Worm (Caenorhabditis elegans): ENCODE data around the gene ceh-49.

Gene ceh-49

DNA sequence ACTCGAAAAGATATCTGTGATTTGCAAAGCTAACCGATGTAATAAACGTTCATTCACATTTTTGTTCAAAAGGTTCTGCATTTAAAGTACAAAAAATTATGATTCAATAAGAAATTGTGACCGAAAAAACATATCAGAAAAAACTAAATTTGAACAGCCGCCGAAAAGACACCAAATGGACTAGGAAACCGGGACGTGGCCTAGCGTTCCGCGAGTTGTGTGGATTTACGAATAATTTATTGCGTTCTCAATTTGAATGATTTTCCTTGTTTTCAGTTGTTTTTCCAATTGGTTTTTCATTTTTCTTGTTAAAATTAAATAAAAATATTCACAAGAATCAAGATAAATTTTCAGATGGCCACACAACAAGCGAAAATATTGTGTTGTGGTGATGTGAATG is 12.5 kb downstream of the ceh-49 start, which contains the start of gene cwf-19L1:
Gene cwf-19L1, plus strand, starts transcription at position 355 of the 400 bp plus-strand sequence.
- TF ChIP-seq hlh-11 (tag; optimal IDR thresholded peaks at IDR 0.05) = peak; percentile 18
- no peak for TF ChIP-seq lin-29 (GFP tag; IDR thresholded peaks at IDR 0.05)
- peak; percentile 38; the same call in 1 of the 2 replicates for TF ChIP-seq T26A8.4 (GFP tag; IDR thresholded peaks at IDR 0.05)
- peak in 1 of 2 experiments; percentile 74 for TF ChIP-seq hif-1 (tag; optimal IDR thresholded peaks at IDR 0.05)
- TF ChIP-seq nhr-11 (tag; optimal IDR thresholded peaks at IDR 0.05) = no peak
- no peak for TF ChIP-seq nhr-41 (GFP tag; IDR thresholded peaks at IDR 0.05)
- TF ChIP-seq nhr-28 (tag; optimal IDR thresholded peaks at IDR 0.05) = peak; percentile 15
- peak; percentile 58; the same call in 1 of the 2 replicates for TF ChIP-seq ceh-20 (GFP tag; IDR thresholded peaks at IDR 0.05)
- TF ChIP-seq F44E2.7 (GFP tag; IDR thresholded peaks at IDR 0.05) = no peak
- TF ChIP-seq jun-1 (tag; optimal IDR thresholded peaks at IDR 0.05) = no peak
- no peak for TF ChIP-seq rbr-2 (tag; optimal IDR thresholded peaks at IDR 0.05)
- peak; percentile 63 for TF ChIP-seq R02D3.7 (tag; optimal IDR thresholded peaks at IDR 0.05)
- TF ChIP-seq lin-15B (tag; optimal IDR thresholded peaks at IDR 0.05) = no peak
- no peak for TF ChIP-seq lim-7 (GFP tag; IDR thresholded peaks at IDR 0.05)
- 0 out of 2 replicates have a peak, but pooled peaks have one; percentile 8 for TF ChIP-seq ctbp-1 (GFP tag; IDR thresholded peaks at IDR 0.05)
- peak; percentile 39 for TF ChIP-seq mep-1 (tag; optimal IDR thresholded peaks at IDR 0.05)
- 0 out of 2 replicates have a peak, but pooled peaks have one; percentile 19 for TF ChIP-seq dmd-6 (GFP tag; IDR thresholded peaks at IDR 0.05)
- TF ChIP-seq F37D6.2 (tag; optimal IDR thresholded peaks at IDR 0.05) = no peak
- no peak for TF ChIP-seq ceh-44 (GFP tag; IDR thresholded peaks at IDR 0.05)
- TF ChIP-seq gei-8 (GFP tag; optimal IDR thresholded peaks at IDR 0.05) = no peak
- no peak for TF ChIP-seq fos-1 (tag; optimal IDR thresholded peaks at IDR 0.05)
- no peak for TF ChIP-seq sdz-12 (GFP tag; optimal IDR thresholded peaks at IDR 0.05)
- TF ChIP-seq zip-11 (GFP tag; IDR thresholded peaks at IDR 0.05) = no peak
- peak; percentile 57 for TF ChIP-seq unc-130 (GFP tag; optimal IDR thresholded peaks at IDR 0.05)
- TF ChIP-seq F49E8.2 (tag; optimal IDR thresholded peaks at IDR 0.05; ENCODE audit: borderline replicate concordance) = no peak
- TF ChIP-seq lsy-2 (tag; optimal IDR thresholded peaks at IDR 0.05) = peak in 1 of 2 experiments; percentile 78
- no peak for TF ChIP-seq vab-7 (GFP tag; IDR thresholded peaks at IDR 0.05)
- no peak for TF ChIP-seq Y5F2A.4 (GFP tag; optimal IDR thresholded peaks at IDR 0.05)
- peak; percentile 23 for TF ChIP-seq nhr-6 (tag; optimal IDR thresholded peaks at IDR 0.05)
- no peak for TF ChIP-seq dmd-9 (GFP tag; IDR thresholded peaks at IDR 0.05)
- peak; percentile 97 for TF ChIP-seq mes-2 (tag; optimal IDR thresholded peaks at IDR 0.05; ENCODE audit: poor library complexity, severe bottlenecking)
- TF ChIP-seq duxl-1 (tag; optimal IDR thresholded peaks at IDR 0.05; ENCODE audit: poor library complexity) = peak; percentile 46
- TF ChIP-seq ZK337.2 (GFP tag; IDR thresholded peaks at IDR 0.05) = 0 out of 2 replicates have a peak, but pooled peaks have one; percentile 20
- TF ChIP-seq mxl-3 (GFP tag; optimal IDR thresholded peaks at IDR 0.05) = no peak
- no peak for TF ChIP-seq daf-12 (tag; optimal IDR thresholded peaks at IDR 0.05)
- TF ChIP-seq dve-1 (tag; optimal IDR thresholded peaks at IDR 0.05; ENCODE audit: insufficient read depth) = peak; percentile 53
- no peak for TF ChIP-seq ztf-7 (tag; optimal IDR thresholded peaks at IDR 0.05)
- TF ChIP-seq nhr-102 (tag; optimal IDR thresholded peaks at IDR 0.05) = peak; percentile 40
- 0 out of 2 replicates have a peak, but pooled peaks have one; percentile 7 for TF ChIP-seq php-3 (GFP tag; IDR thresholded peaks at IDR 0.05)
- no peak for TF ChIP-seq arid-1 (GFP tag; conservative IDR thresholded peaks at IDR 0.05)
- TF ChIP-seq hmg-1.1 (GFP tag; IDR thresholded peaks at IDR 0.05) = 0 out of 2 replicates have a peak, but pooled peaks have one; percentile 22
- no peak for TF ChIP-seq nhr-111 (GFP tag; optimal IDR thresholded peaks at IDR 0.05)
- no peak for TF ChIP-seq nhr-77 (tag; optimal IDR thresholded peaks at IDR 0.05)
- no peak for TF ChIP-seq nhr-237 (tag; optimal IDR thresholded peaks at IDR 0.05)
- no peak for TF ChIP-seq pqm-1 (tag; optimal IDR thresholded peaks at IDR 0.05)
- TF ChIP-seq tra-1 (GFP tag; IDR thresholded peaks at IDR 0.05) = no peak
- no peak for TF ChIP-seq ceh-28 (tag; optimal IDR thresholded peaks at IDR 0.05)
- TF ChIP-seq tag-97 (GFP tag; IDR thresholded peaks at IDR 0.05) = no peak
- no peak for TF ChIP-seq ces-1 (GFP tag; optimal IDR thresholded peaks at IDR 0.05)
- peak; percentile 42 for TF ChIP-seq hlh-30 (tag; optimal IDR thresholded peaks at IDR 0.05; ENCODE audit: insufficient read depth)

Measured in whole organism, L4 larva.